Fruit fly (Drosophila melanogaster): ENCODE measurements around the gene Cpr72Eb.
A peak's percentile ranks its signal among the peaks of the same experiment; 100 is the strongest.

- TF ChIP-seq CG15073 (GFP tag; optimal IDR thresholded peaks at IDR 0.05) (no peak), NfI (GFP tag; optimal IDR thresholded peaks at IDR 0.05) (no peak), CG10321 (GFP tag; IDR thresholded peaks at IDR 0.05) (peak; percentile 64; the same call in 1 of the 2 replicates), btn (GFP tag; optimal IDR thresholded peaks at IDR 0.05) (no peak), nerfin-2 (GFP tag; IDR thresholded peaks at IDR 0.05; ENCODE audit: partially characterized antibody) (no peak), CG3726 (GFP tag; IDR thresholded peaks at IDR 0.05) (no peak), yki (optimal IDR thresholded peaks at IDR 0.05) (no peak)
Observed at dm6 chr3L:16393700-16394099, 29.0 kb downstream of the Cpr72Eb start.
